Worm (Caenorhabditis elegans) whole organism, L1 larva: ENCODE results near the gene Y22D7AL.9.

ENCODE experiments used
- C04F5.9 ChIP-seq: sonication (generic microtip); optimal IDR thresholded peaks from 2 replicates; lab custom pipeline; 2016; ENCODE audit warnings: missing genetic modification characterization, missing compliant biosample characterization
- C16A3.4 ChIP-seq: fragments of 150-350 bp; optimal IDR thresholded peaks from 2 replicates; lab custom pipeline; 2014; ENCODE audit warnings: missing biosample characterization, missing genetic modification characterization
- C34B4.2 ChIP-seq: sonication (generic microtip); optimal IDR thresholded peaks from 2 replicates; lab custom pipeline; 2017; ENCODE audit warnings: mild to moderate bottlenecking, missing genetic modification characterization, missing compliant biosample characterization
- aha-1 ChIP-seq: fragments of 150-350 bp; optimal IDR thresholded peaks from 2 replicates; lab custom pipeline; 2014; ENCODE audit warnings: missing biosample characterization, missing genetic modification characterization
- alr-1 ChIP-seq: fragments of 200-800 bp; sonication (Bioruptor generic); optimal IDR thresholded peaks from 2 replicates; lab custom pipeline; 2018; ENCODE audit warnings: borderline replicate concordance, mild to moderate bottlenecking, missing genetic modification characterization, missing compliant biosample characterization
- aly-2 ChIP-seq: fragments of 150-350 bp; optimal IDR thresholded peaks from 2 replicates; lab custom pipeline; 2014; ENCODE audit warnings: missing biosample characterization, missing genetic modification characterization
- blmp-1 ChIP-seq: fragments of 150-350 bp; optimal IDR thresholded peaks from 2 replicates; lab custom pipeline; 2014; ENCODE audit warnings: missing biosample characterization, missing genetic modification characterization
- ceh-8 ChIP-seq: fragments of 200-800 bp; sonication (Bioruptor generic); optimal IDR thresholded peaks from 2 replicates; lab custom pipeline; 2018; ENCODE audit warnings: mild to moderate bottlenecking, missing genetic modification characterization, moderate library complexity, missing compliant biosample characterization
- ceh-82 ChIP-seq, 3 experiments: fragments of 150-350 bp in 1 of 3; sonication (generic microtip) in 2 of 3; optimal IDR thresholded peaks; 2 replicates each; lab custom pipeline; 2014 to 2017; ENCODE audit warnings: missing biosample characterization in 3 of 3, missing genetic modification characterization in 3 of 3
- ceh-88 ChIP-seq: fragments of 200-800 bp; sonication (Bioruptor generic); IDR thresholded peaks from 2 replicates; pipeline ENCODE4 v1.3.6; 2022; ENCODE audit warnings: missing genetic modification characterization, missing compliant biosample characterization
- ceh-90 ChIP-seq: sonication (generic microtip); optimal IDR thresholded peaks from 2 replicates; lab custom pipeline; 2016; ENCODE audit warnings: missing genetic modification characterization, missing compliant biosample characterization
- dpl-1 ChIP-seq, 3 experiments: fragments of 150-350 bp in 2 of 3; sonication (generic microtip) in 1 of 3; optimal IDR thresholded peaks; 2 replicates each; lab custom pipeline; 2014 to 2017; ENCODE audit warnings: missing biosample characterization in 3 of 3, missing genetic modification characterization in 3 of 3, missing genetic modification reagents in 3 of 3
- efl-1 ChIP-seq, 4 experiments: fragments of 150-350 bp; optimal IDR thresholded peaks in 3 of 4; peaks in 1 of 4; 1 replicate in 1 of 4; 2 replicates in 3 of 4; lab custom pipeline; 2014; ENCODE audit warnings: missing biosample characterization in 2 of 4, missing genetic modification characterization in 2 of 4, missing genetic modification reagents in 2 of 4
- egl-13 ChIP-seq: sonication (generic microtip); optimal IDR thresholded peaks from 2 replicates; lab custom pipeline; 2016; ENCODE audit warnings: missing genotype, missing genetic modification reagents, missing genetic modification characterization, missing compliant biosample characterization
- egl-27 ChIP-seq, 2 experiments: fragments of 150-350 bp in 1 of 2; sonication (generic microtip); optimal IDR thresholded peaks; 3 replicates each; lab custom pipeline; 2017 to 2018; ENCODE audit warnings: missing biosample characterization in 2 of 2, missing genetic modification characterization in 2 of 2, missing genetic modification reagents in 2 of 2
- elt-2 ChIP-seq: sonication (generic microtip); optimal IDR thresholded peaks from 2 replicates; lab custom pipeline; 2016; ENCODE audit warnings: missing genetic modification characterization, mild to moderate bottlenecking, inconsistent platforms, missing compliant biosample characterization, missing genetic modification reagents
- elt-3 ChIP-seq, 6 experiments: fragments of 150-350 bp in 1 of 6; sonication (generic microtip); optimal IDR thresholded peaks; 2 replicates each; lab custom pipeline; 2017 to 2018; ENCODE audit warnings: missing biosample characterization in 6 of 6, missing genetic modification characterization in 6 of 6, inconsistent platforms in 1 of 6
- fkh-4 ChIP-seq: sonication (generic microtip); optimal IDR thresholded peaks from 2 replicates; lab custom pipeline; 2016; ENCODE audit warnings: missing compliant biosample characterization, missing genetic modification characterization, borderline replicate concordance
- fos-1 ChIP-seq: fragments of 150-350 bp; optimal IDR thresholded peaks from 2 replicates; lab custom pipeline; 2014; ENCODE audit warnings: missing biosample characterization, missing genetic modification characterization
- grh-1 ChIP-seq: fragments of 200-800 bp; sonication (Bioruptor generic); IDR thresholded peaks from 2 replicates; pipeline ENCODE4 v1.3.6; 2022; ENCODE audit warnings: missing genetic modification reagents, missing genetic modification characterization, missing compliant biosample characterization
- hlh-4 ChIP-seq: sonication (generic microtip); optimal IDR thresholded peaks from 2 replicates; lab custom pipeline; 2016; ENCODE audit warnings: mild to moderate bottlenecking, missing genetic modification characterization, missing compliant biosample characterization
- hpl-2 ChIP-seq: fragments of 150-350 bp; optimal IDR thresholded peaks from 2 replicates; lab custom pipeline; 2014; ENCODE audit warnings: missing biosample characterization, missing genetic modification reagents, missing genetic modification characterization
- lin-13 ChIP-seq: fragments of 150-350 bp; optimal IDR thresholded peaks from 2 replicates; lab custom pipeline; 2014; ENCODE audit warnings: missing biosample characterization, missing genetic modification reagents, missing genetic modification characterization
- lin-14 ChIP-seq: fragments of 200-800 bp; sonication (Bioruptor generic); optimal IDR thresholded peaks from 2 replicates; lab custom pipeline; 2018; ENCODE audit warnings: mild to moderate bottlenecking, missing genetic modification characterization, moderate library complexity, missing compliant biosample characterization
- lin-15B ChIP-seq: fragments of 150-350 bp; sonication (generic microtip); optimal IDR thresholded peaks from 3 replicates; lab custom pipeline; 2014; ENCODE audit warnings: missing biosample characterization, missing genetic modification characterization
- lir-3 ChIP-seq: sonication (generic microtip); optimal IDR thresholded peaks from 2 replicates; lab custom pipeline; 2016; ENCODE audit warnings: mild to moderate bottlenecking, missing genetic modification characterization, moderate library complexity, missing compliant biosample characterization; ENCODE audit not compliant: poor library complexity
- lsy-2 ChIP-seq, 2 experiments: fragments of 150-350 bp; optimal IDR thresholded peaks; 2 replicates each; lab custom pipeline; 2014; ENCODE audit warnings: missing biosample characterization in 2 of 2, missing genetic modification characterization in 2 of 2
- mab-9 ChIP-seq: fragments of 200-800 bp; sonication (Bioruptor generic); IDR thresholded peaks from 2 replicates; pipeline ENCODE4 v1.3.6; 2022; ENCODE audit warnings: missing genetic modification reagents, missing genetic modification characterization, missing compliant biosample characterization
- mdl-1 ChIP-seq, 2 experiments: fragments of 150-350 bp; optimal IDR thresholded peaks; 2 replicates each; lab custom pipeline; 2014 to 2017; ENCODE audit warnings: missing biosample characterization in 2 of 2, missing genetic modification characterization in 2 of 2, inconsistent platforms in 1 of 2
- mep-1 ChIP-seq: fragments of 150-350 bp; optimal IDR thresholded peaks from 2 replicates; lab custom pipeline; 2014; ENCODE audit warnings: missing biosample characterization, missing genetic modification characterization
- nhr-11 ChIP-seq: fragments of 150-350 bp; optimal IDR thresholded peaks from 2 replicates; lab custom pipeline; 2014; ENCODE audit warnings: missing biosample characterization, missing genetic modification characterization
- nhr-19 ChIP-seq: fragments of 200-800 bp; sonication (Bioruptor generic); conservative IDR thresholded peaks from 2 replicates; pipeline ENCODE4 v1.3.6; 2022; ENCODE audit warnings: missing genetic modification characterization, missing compliant biosample characterization
- nhr-237 ChIP-seq: fragments of 150-350 bp; optimal IDR thresholded peaks from 2 replicates; lab custom pipeline; 2014; ENCODE audit warnings: missing biosample characterization, missing genetic modification characterization
- nhr-71 ChIP-seq: sonication (generic microtip); optimal IDR thresholded peaks from 2 replicates; lab custom pipeline; 2016; ENCODE audit warnings: mild to moderate bottlenecking, missing genetic modification characterization, moderate library complexity, missing compliant biosample characterization
- nhr-76 ChIP-seq: sonication (generic microtip); optimal IDR thresholded peaks from 2 replicates; lab custom pipeline; 2017; ENCODE audit warnings: missing biosample characterization, missing genetic modification characterization
- nhr-85 ChIP-seq: sonication (generic microtip); peaks from one replicate; lab custom pipeline; 2016; ENCODE audit warnings: missing genetic modification characterization, inconsistent platforms, missing compliant biosample characterization
- nhr-90 ChIP-seq: sonication (generic microtip); optimal IDR thresholded peaks from 2 replicates; lab custom pipeline; 2016; ENCODE audit warnings: mild to moderate bottlenecking, missing genetic modification characterization, missing compliant biosample characterization; ENCODE audit not compliant: poor library complexity
- pax-3 ChIP-seq: fragments of 200-800 bp; sonication (Bioruptor generic); optimal IDR thresholded peaks from 2 replicates; lab custom pipeline; 2018; ENCODE audit warnings: mild to moderate bottlenecking, missing genetic modification characterization, moderate library complexity, missing compliant biosample characterization
- sptf-1 ChIP-seq: fragments of 150-350 bp; optimal IDR thresholded peaks from 2 replicates; lab custom pipeline; 2014; ENCODE audit warnings: missing biosample characterization, missing genetic modification characterization
- sup-37 ChIP-seq: fragments of 200-800 bp; sonication (Bioruptor generic); optimal IDR thresholded peaks from 2 replicates; lab custom pipeline; 2018; ENCODE audit warnings: mild to moderate bottlenecking, missing genetic modification characterization, missing compliant biosample characterization
- swsn-7 ChIP-seq: sonication (generic microtip); optimal IDR thresholded peaks from 2 replicates; lab custom pipeline; 2016; ENCODE audit warnings: missing genetic modification characterization, missing compliant biosample characterization
- tlp-1 ChIP-seq: fragments of 150-350 bp; optimal IDR thresholded peaks from 2 replicates; lab custom pipeline; 2014; ENCODE audit warnings: missing biosample characterization, missing genetic modification characterization
- unc-130 ChIP-seq: fragments of 150-350 bp; optimal IDR thresholded peaks from 2 replicates; lab custom pipeline; 2017; ENCODE audit warnings: missing biosample characterization, missing genetic modification characterization, inconsistent platforms
- unc-30 ChIP-seq: sonication (generic microtip); optimal IDR thresholded peaks from 2 replicates; lab custom pipeline; 2017; ENCODE audit warnings: missing biosample characterization, missing genetic modification characterization
- unc-62 ChIP-seq: fragments of 150-350 bp; optimal IDR thresholded peaks from 2 replicates; lab custom pipeline; 2014; ENCODE audit warnings: missing biosample characterization, missing genetic modification reagents, missing genetic modification characterization
- unc-98 ChIP-seq: fragments of 200-800 bp; sonication (Bioruptor generic); IDR thresholded peaks from 2 replicates; pipeline ENCODE4 v1.3.6; 2022; ENCODE audit warnings: missing genetic modification characterization, missing compliant biosample characterization
- vab-15 ChIP-seq: sonication (generic microtip); optimal IDR thresholded peaks from 2 replicates; lab custom pipeline; 2017; ENCODE audit warnings: missing genotype, mild to moderate bottlenecking, missing genetic modification characterization, missing compliant biosample characterization
- zag-1 ChIP-seq: fragments of 150-350 bp; optimal IDR thresholded peaks from 2 replicates; lab custom pipeline; 2014; ENCODE audit warnings: missing biosample characterization, missing genetic modification characterization
- zip-4 ChIP-seq: fragments of 200-800 bp; sonication (Bioruptor generic); optimal IDR thresholded peaks from 2 replicates; lab custom pipeline; 2018; ENCODE audit warnings: mild to moderate bottlenecking, missing genetic modification characterization, moderate library complexity, missing compliant biosample characterization
- ztf-11 ChIP-seq, 2 experiments: sonication (generic microtip); optimal IDR thresholded peaks; 2 replicates each; lab custom pipeline; 2016 to 2017; ENCODE audit warnings: missing genetic modification characterization in 2 of 2, missing biosample characterization in 1 of 2, missing compliant biosample characterization in 1 of 2

Gene Y22D7AL.9

ce11 chrIII:1558441-1559159 is 55.2 kb downstream of the Y22D7AL.9 start, which contains the start of the genes eelo-1 and Y67D2.2 (continued):
- TF ChIP-seq swsn-7 (tag; lab: Kevin White, UChicago) (peak; percentile 79), sptf-1 (no peak), zag-1 (no peak), ceh-88 (GFP tag; lab: Robert Waterston, UW) (no peak), C04F5.9 (tag; lab: Kevin White, UChicago) (peak; percentile 49), fkh-4 (tag; lab: Kevin White, UChicago) (peak; percentile 38), unc-62 (no peak), mdl-1 (tag; optimal IDR thresholded peaks at IDR 0.05; lab: Kevin White, UChicago) (no peak), dpl-1 (GFP tag; optimal IDR thresholded peaks at IDR 0.05; lab: Kevin White, UChicago) (peak; percentile 60 to 77 (median 73)), nhr-90 (tag; lab: Kevin White, UChicago) (peak; percentile 80), ceh-82 (tag; optimal IDR thresholded peaks at IDR 0.05; lab: Kevin White, UChicago) (peak; percentile 52 to 82 (median 63)), nhr-71 (tag; lab: Kevin White, UChicago) (no peak), C16A3.4 (tag; lab: Kevin White, UChicago) (peak; percentile 16), lin-15B (tag; lab: Kevin White, UChicago) (peak; percentile 50), pax-3 (tag; lab: Kevin White, UChicago) (no peak), blmp-1 (tag; lab: Kevin White, UChicago) (peak; percentile 41), egl-13 (tag; lab: Kevin White, UChicago) (peak; percentile 51), vab-15 (no peak), ztf-11 (tag; optimal IDR thresholded peaks at IDR 0.05; lab: Kevin White, UChicago) (peak in 1 of 2 experiments; percentile 65), C34B4.2 (no peak), zip-4 (peak; percentile 24), nhr-85 (tag; lab: Kevin White, UChicago) (peak; percentile 59), lin-14 (peak; percentile 54), elt-3 (tag; optimal IDR thresholded peaks at IDR 0.05; lab: Kevin White, UChicago) (peak in 2 of 6 experiments; percentile 11 to 35), grh-1 (GFP tag; lab: Robert Waterston, UW) (no peak), lsy-2 (tag; optimal IDR thresholded peaks at IDR 0.05; lab: Kevin White, UChicago) (peak; percentile 80 to 90), tlp-1 (tag; lab: Kevin White, UChicago) (no peak), hpl-2 (GFP tag; lab: Kevin White, UChicago) (no peak), egl-27 (tag; optimal IDR thresholded peaks at IDR 0.05; lab: Kevin White, UChicago) (no peak), unc-130 (tag; lab: Kevin White, UChicago) (peak; percentile 72), aha-1 (tag; lab: Kevin White, UChicago) (no peak), unc-98 (GFP tag; lab: Robert Waterston, UW) (no peak), sup-37 (peak; percentile 38), fos-1 (tag; lab: Kevin White, UChicago) (no peak), efl-1 (optimal IDR thresholded peaks at IDR 0.05; lab: Kevin White, UChicago) (peak; percentile 55 to 80), efl-1 (GFP tag; optimal IDR thresholded peaks at IDR 0.05 in 1 of 2; lab: Kevin White, UChicago) (peak; percentile 74 to 97), nhr-76 (tag; lab: Kevin White, UChicago) (no peak), nhr-19 (peak; percentile 73), unc-30 (tag; lab: Kevin White, UChicago) (no peak), ceh-8 (GFP tag; lab: Kevin White, UChicago) (peak; percentile 59), nhr-11 (tag; lab: Kevin White, UChicago) (no peak), alr-1 (no peak), ceh-90 (peak; percentile 24), mep-1 (peak; percentile 92), mab-9 (GFP tag; lab: Robert Waterston, UW) (0 out of 2 replicates have a peak, but pooled peaks have one; percentile 12), lir-3 (tag; lab: Kevin White, UChicago) (no peak), lin-13 (GFP tag; lab: Kevin White, UChicago) (peak; percentile 20), hlh-4 (tag; lab: Kevin White, UChicago) (no peak), elt-2 (tag; lab: Kevin White, UChicago) (no peak), aly-2 (no peak), nhr-237 (tag; lab: Kevin White, UChicago) (no peak)
